Fruit fly (Drosophila melanogaster): ENCODE data around the gene ntc.

Gene ntc

DNA sequence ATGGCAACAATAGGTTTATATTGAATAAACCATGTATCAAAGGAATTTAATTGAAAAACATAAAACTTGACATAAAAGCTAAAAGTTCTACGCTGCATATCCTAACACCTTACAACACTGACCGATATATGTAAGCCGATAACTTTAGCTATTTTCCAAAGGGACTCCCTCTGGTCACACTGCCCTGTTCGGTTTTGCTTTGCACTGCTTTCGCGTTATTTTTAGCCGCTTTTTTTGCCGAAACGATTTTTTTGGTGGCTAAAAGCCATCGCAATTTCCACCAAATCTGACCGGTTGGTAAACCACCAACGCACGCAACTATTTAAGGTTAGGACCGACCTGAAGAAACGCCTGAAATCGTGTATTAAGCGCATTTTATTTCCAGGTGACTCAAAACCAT, 4.8 kb upstream of the ntc start, which contains the start of the genes CG32263 and PIG-B (continued):
- peak; percentile 53 for TF ChIP-seq BEAF-32 (GFP tag; optimal IDR thresholded peaks at IDR 0.05)
- TF ChIP-seq CG6654 (GFP tag; optimal IDR thresholded peaks at IDR 0.05) = no peak
- TF ChIP-seq CG13287 (GFP tag; IDR thresholded peaks at IDR 0.05; ENCODE audit: partially characterized antibody) = peak; percentile 86
- peak; percentile 83 for TF ChIP-seq gfzf (GFP tag; optimal IDR thresholded peaks at IDR 0.05)
- peak; percentile 65 for TF ChIP-seq Sin3A (optimal IDR thresholded peaks at IDR 0.05)
- peak in 1 of 2 experiments; percentile 37 for TF ChIP-seq Pdp1 (GFP tag; optimal IDR thresholded peaks at IDR 0.05)
- TF ChIP-seq crol (GFP tag; IDR thresholded peaks at IDR 0.05) = no peak
- 0 out of 3 replicates have a peak, but pooled peaks have one; percentile 40 for TF ChIP-seq ci (GFP tag; IDR thresholded peaks at IDR 0.05)
- no peak for TF ChIP-seq CG11247 (GFP tag; IDR thresholded peaks at IDR 0.05)
- TF ChIP-seq Lhr (GFP tag; optimal IDR thresholded peaks at IDR 0.05) = peak; percentile 44
- peak; percentile 76 for TF ChIP-seq sna (GFP tag; IDR thresholded peaks at IDR 0.05; ENCODE audit: partially characterized antibody)
- TF ChIP-seq z (GFP tag; IDR thresholded peaks at IDR 0.05) = no peak
- TF ChIP-seq wek (GFP tag; optimal IDR thresholded peaks at IDR 0.05) = no peak
- TF ChIP-seq lbe (GFP tag; optimal IDR thresholded peaks at IDR 0.05) = no peak
- peak; percentile 9 for TF ChIP-seq CG17186 (GFP tag; optimal IDR thresholded peaks at IDR 0.05)
- TF ChIP-seq Dref (GFP tag; IDR thresholded peaks at IDR 0.05) = peak; percentile 81
- TF ChIP-seq mam (GFP tag; optimal IDR thresholded peaks at IDR 0.05) = peak; percentile 30
- TF ChIP-seq zfh1 (GFP tag; IDR thresholded peaks at IDR 0.05) = no peak
- peak; percentile 100 for TF ChIP-seq stwl (tag; optimal IDR thresholded peaks at IDR 0.05)
- peak; percentile 1 for TF ChIP-seq run (tag; optimal IDR thresholded peaks at IDR 0.05)
- peak; percentile 41 for TF ChIP-seq HmgZ (tag; optimal IDR thresholded peaks at IDR 0.05)
- peak; percentile 21; the same call in 1 of the 2 replicates for TF ChIP-seq inv (GFP tag; IDR thresholded peaks at IDR 0.05; ENCODE audit: partially characterized antibody)
- peak; percentile 49 for TF ChIP-seq CG12659 (GFP tag; optimal IDR thresholded peaks at IDR 0.05)
- no peak for TF ChIP-seq prd (optimal IDR thresholded peaks at IDR 0.05)
- TF ChIP-seq prd (GFP tag; IDR thresholded peaks at IDR 0.05) = 0 out of 3 replicates have a peak, but pooled peaks have one; percentile 13
- TF ChIP-seq Opbp (GFP tag; IDR thresholded peaks at IDR 0.05; ENCODE audit: partially characterized antibody) = peak; percentile 80; the same call in 2 of the 3 replicates
- peak; percentile 41 for TF ChIP-seq CG33213 (GFP tag; optimal IDR thresholded peaks at IDR 0.05)
- no peak for TF ChIP-seq Eip74EF (GFP tag; optimal IDR thresholded peaks at IDR 0.05)
- TF ChIP-seq CG18011 (GFP tag; optimal IDR thresholded peaks at IDR 0.05) = peak; percentile 73
- peak; percentile 68 for TF ChIP-seq CG9797 (GFP tag; optimal IDR thresholded peaks at IDR 0.05)
- TF ChIP-seq CG34224 (GFP tag; IDR thresholded peaks at IDR 0.05; ENCODE audit: partially characterized antibody) = peak; percentile 86
- no peak for TF ChIP-seq CG30020 (tag; optimal IDR thresholded peaks at IDR 0.05)
- peak; percentile 81 for TF ChIP-seq MBD-R2 (GFP tag; IDR thresholded peaks at IDR 0.05)
- TF ChIP-seq CG1603 (tag; optimal IDR thresholded peaks at IDR 0.05) = peak; percentile 47
- peak; percentile 47 for TF ChIP-seq Dp (GFP tag; optimal IDR thresholded peaks at IDR 0.05)
- peak; percentile 29 for TF ChIP-seq CG14710 (tag; optimal IDR thresholded peaks at IDR 0.05)
- no peak for TF ChIP-seq CG10147 (GFP tag; optimal IDR thresholded peaks at IDR 0.05)
- TF ChIP-seq CG16813 (GFP tag; IDR thresholded peaks at IDR 0.05; ENCODE audit: partially characterized antibody) = peak; percentile 70
- TF ChIP-seq jumu (GFP tag; optimal IDR thresholded peaks at IDR 0.05) = peak; percentile 45
- peak; percentile 51; the same call in 2 of the 3 replicates for TF ChIP-seq CG7963 (GFP tag; IDR thresholded peaks at IDR 0.05; ENCODE audit: partially characterized antibody)
- TF ChIP-seq nmo (GFP tag; optimal IDR thresholded peaks at IDR 0.05) = peak; percentile 26
- TF ChIP-seq Doc3 (GFP tag; IDR thresholded peaks at IDR 0.05; ENCODE audit: partially characterized antibody) = peak; percentile 63; the same call in 2 of the 3 replicates
- no peak for TF ChIP-seq Mes4 (GFP tag; optimal IDR thresholded peaks at IDR 0.05)
- peak; percentile 46; the same call in 1 of the 3 replicates for TF ChIP-seq vnd (GFP tag; IDR thresholded peaks at IDR 0.05; ENCODE audit: partially characterized antibody)
- TF ChIP-seq CG15514 (GFP tag; optimal IDR thresholded peaks at IDR 0.05) = peak; percentile 42
- no peak for TF ChIP-seq CG9876 (GFP tag; optimal IDR thresholded peaks at IDR 0.05)
- TF ChIP-seq pzg (GFP tag; optimal IDR thresholded peaks at IDR 0.05) = peak; percentile 78
